Fruit fly (Drosophila melanogaster) whole organism, pupa: ENCODE data around the gene Gr28a.

ENCODE experiments used
- CG10348 ChIP-seq: fragments of 200-800 bp; sonication (Bioruptor generic); IDR thresholded peaks from 2 replicates; pipeline ENCODE4 v1.3.6; 2022; ENCODE audit warnings: missing biosample characterization, missing genetic modification characterization
- CG12605 ChIP-seq: fragments of 200-800 bp; sonication (Bioruptor generic); IDR thresholded peaks from 2 replicates; pipeline ENCODE4 v1.3.6; 2022; ENCODE audit warnings: missing biosample characterization, missing genetic modification characterization
- CG13204 ChIP-seq: fragments of 200-800 bp; sonication (Bioruptor generic); optimal IDR thresholded peaks from 2 replicates; lab custom pipeline; 2018; ENCODE audit warnings: missing biosample characterization, mild to moderate bottlenecking, missing genetic modification characterization, moderate library complexity
- CG14655 ChIP-seq: fragments of 200-800 bp; sonication (Bioruptor generic); optimal IDR thresholded peaks from 3 replicates; lab custom pipeline; 2017; ENCODE audit warnings: mild to moderate bottlenecking, missing biosample characterization, missing genetic modification reagents, missing genetic modification characterization
- CG15710 ChIP-seq: fragments of 200-800 bp; sonication (Bioruptor generic); optimal IDR thresholded peaks from 2 replicates; lab custom pipeline; 2018; ENCODE audit warnings: missing biosample characterization, mild to moderate bottlenecking, missing genetic modification characterization, moderate library complexity
- CG17806 ChIP-seq: fragments of 200-800 bp; sonication (Bioruptor generic); optimal IDR thresholded peaks from 2 replicates; lab custom pipeline; 2018; ENCODE audit warnings: missing biosample characterization, mild to moderate bottlenecking, missing genetic modification characterization, moderate library complexity
- CG32121 ChIP-seq: fragments of 200-800 bp; sonication (Bioruptor generic); IDR thresholded peaks from 2 replicates; pipeline ENCODE4 v1.3.6; 2022; ENCODE audit warnings: missing biosample characterization, missing genetic modification characterization
- CG34367 ChIP-seq: fragments of 200-800 bp; sonication (Bioruptor generic); optimal IDR thresholded peaks from 2 replicates; lab custom pipeline; 2018; ENCODE audit warnings: missing biosample characterization, mild to moderate bottlenecking, missing genetic modification characterization
- CG4496 ChIP-seq: fragments of 200-800 bp; sonication (Bioruptor generic); IDR thresholded peaks from 3 replicates; pipeline ENCODE4 v1.3.6; 2022; ENCODE audit warnings: missing biosample characterization, missing genetic modification characterization
- CG8159 ChIP-seq: fragments of 200-800 bp; sonication (Bioruptor generic); optimal IDR thresholded peaks from 3 replicates; lab custom pipeline; 2018; ENCODE audit warnings: missing biosample characterization, mild to moderate bottlenecking, missing genetic modification characterization, moderate library complexity
- CG8301 ChIP-seq: fragments of 200-800 bp; sonication (Bioruptor generic); optimal IDR thresholded peaks from 2 replicates; lab custom pipeline; 2018; ENCODE audit warnings: missing biosample characterization, mild to moderate bottlenecking, missing genetic modification characterization
- CG9948 ChIP-seq: fragments of 200-800 bp; sonication (Bioruptor generic); optimal IDR thresholded peaks from 2 replicates; lab custom pipeline; 2018; ENCODE audit warnings: missing biosample characterization, mild to moderate bottlenecking, missing genetic modification characterization, moderate library complexity
- D1 ChIP-seq: fragments of 200-800 bp; sonication (Bioruptor generic); optimal IDR thresholded peaks from 2 replicates; lab custom pipeline; 2018; ENCODE audit warnings: missing biosample characterization, mild to moderate bottlenecking, missing genetic modification characterization, moderate library complexity
- EcR ChIP-seq: fragments of 200-800 bp; sonication (Bioruptor generic); optimal IDR thresholded peaks from 3 replicates; lab custom pipeline; 2019; ENCODE audit warnings: missing biosample characterization, missing genetic modification characterization, mild to moderate bottlenecking, moderate library complexity, missing genetic modification reagents
- Ets98B ChIP-seq: fragments of 200-800 bp; sonication (Bioruptor generic); IDR thresholded peaks from 2 replicates; pipeline ENCODE4 v1.3.6; 2022; ENCODE audit warnings: missing biosample characterization, missing genetic modification characterization
- Pif1A ChIP-seq: fragments of 200-800 bp; sonication (Bioruptor generic); optimal IDR thresholded peaks from 3 replicates; lab custom pipeline; 2016; ENCODE audit warnings: missing biosample characterization, missing genetic modification characterization
- Pif1B ChIP-seq: fragments of 200-800 bp; sonication (Bioruptor generic); optimal IDR thresholded peaks from 3 replicates; lab custom pipeline; 2016; ENCODE audit warnings: missing biosample characterization, missing genetic modification characterization
- Snoo ChIP-seq: fragments of 200-800 bp; sonication (Bioruptor generic); optimal IDR thresholded peaks from 3 replicates; lab custom pipeline; 2017; ENCODE audit warnings: missing biosample characterization, mild to moderate bottlenecking, missing genetic modification characterization, inconsistent platforms
- fd96Ca ChIP-seq: fragments of 200-800 bp; sonication (Bioruptor generic); IDR thresholded peaks from 3 replicates; pipeline ENCODE4 v1.3.6; 2022; ENCODE audit warnings: missing biosample characterization, missing genetic modification characterization
- gl ChIP-seq: fragments of 200-800 bp; sonication (Bioruptor generic); optimal IDR thresholded peaks from 2 replicates; lab custom pipeline; 2018; ENCODE audit warnings: missing biosample characterization, mild to moderate bottlenecking, missing genetic modification characterization
- rn ChIP-seq: fragments of 200-800 bp; sonication (Bioruptor generic); IDR thresholded peaks from 2 replicates; pipeline ENCODE4 v1.3.6; 2022; ENCODE audit warnings: missing biosample characterization, missing genetic modification characterization

The Gr28a gene

dm6 chr2L:7420305-7421287 lies 33.4 kb downstream of the Gr28a start:
- TF ChIP-seq CG14655 (GFP tag; lab: Kevin White, UChicago) (peak; percentile 81), CG10348 (no peak), CG8301 (tag; lab: Kevin White, UChicago) (peak; percentile 68), CG34367 (tag; lab: Kevin White, UChicago) (peak; percentile 76), CG4496 (GFP tag; lab: Robert Waterston, UW) (no peak; the same call in 2 of the 3 replicates), CG12605 (GFP tag; lab: Robert Waterston, UW) (peak; percentile 57), CG32121 (GFP tag; lab: Robert Waterston, UW) (peak; percentile 64), Pif1B (GFP tag; lab: Kevin White, UChicago) (peak; percentile 74), fd96Ca (GFP tag; lab: Robert Waterston, UW) (peak; percentile 88), CG13204 (GFP tag; lab: Kevin White, UChicago) (peak; percentile 77), Snoo (tag; lab: Kevin White, UChicago) (peak; percentile 68), Ets98B (GFP tag; lab: Robert Waterston, UW) (peak; percentile 64), CG15710 (tag; lab: Kevin White, UChicago) (peak; percentile 96), rn (GFP tag; lab: Robert Waterston, UW) (peak; percentile 76), CG8159 (tag; lab: Kevin White, UChicago) (peak; percentile 92), D1 (tag; lab: Kevin White, UChicago) (peak; percentile 38), Pif1A (GFP tag; lab: Kevin White, UChicago) (peak; percentile 86), CG17806 (peak; percentile 84), CG9948 (tag; lab: Kevin White, UChicago) (peak; percentile 78), gl (tag; lab: Kevin White, UChicago) (peak; percentile 63), EcR (GFP tag; lab: Kevin White, UChicago) (peak; percentile 90)
- TF ChIP-seq, all 21 proteins: peak for 19

dm6 chr2L:7419408-7420304 lies 34.4 kb downstream of the Gr28a start:
- TF ChIP-seq CG34367 (tag; lab: Kevin White, UChicago) (peak; percentile 59), CG10348 (no peak), CG32121 (GFP tag; lab: Robert Waterston, UW) (peak; percentile 28; the same call in 1 of the 2 replicates), CG8159 (tag; lab: Kevin White, UChicago) (peak; percentile 82), CG8301 (tag; lab: Kevin White, UChicago) (peak; percentile 45), CG13204 (GFP tag; lab: Kevin White, UChicago) (peak; percentile 23), CG14655 (GFP tag; lab: Kevin White, UChicago) (peak; percentile 58), CG17806 (peak; percentile 65), Pif1B (GFP tag; lab: Kevin White, UChicago) (peak; percentile 39), Ets98B (GFP tag; lab: Robert Waterston, UW) (no peak), CG4496 (GFP tag; lab: Robert Waterston, UW) (no peak), rn (GFP tag; lab: Robert Waterston, UW) (no peak), CG9948 (tag; lab: Kevin White, UChicago) (peak; percentile 74), Snoo (tag; lab: Kevin White, UChicago) (peak; percentile 57), fd96Ca (GFP tag; lab: Robert Waterston, UW) (no peak; the same call in 2 of the 3 replicates), D1 (tag; lab: Kevin White, UChicago) (no peak), CG12605 (GFP tag; lab: Robert Waterston, UW) (peak; percentile 38; the same call in 1 of the 2 replicates), CG15710 (tag; lab: Kevin White, UChicago) (peak; percentile 81), Pif1A (GFP tag; lab: Kevin White, UChicago) (peak; percentile 55), gl (tag; lab: Kevin White, UChicago) (no peak), EcR (GFP tag; lab: Kevin White, UChicago) (peak; percentile 97)

DNA sequence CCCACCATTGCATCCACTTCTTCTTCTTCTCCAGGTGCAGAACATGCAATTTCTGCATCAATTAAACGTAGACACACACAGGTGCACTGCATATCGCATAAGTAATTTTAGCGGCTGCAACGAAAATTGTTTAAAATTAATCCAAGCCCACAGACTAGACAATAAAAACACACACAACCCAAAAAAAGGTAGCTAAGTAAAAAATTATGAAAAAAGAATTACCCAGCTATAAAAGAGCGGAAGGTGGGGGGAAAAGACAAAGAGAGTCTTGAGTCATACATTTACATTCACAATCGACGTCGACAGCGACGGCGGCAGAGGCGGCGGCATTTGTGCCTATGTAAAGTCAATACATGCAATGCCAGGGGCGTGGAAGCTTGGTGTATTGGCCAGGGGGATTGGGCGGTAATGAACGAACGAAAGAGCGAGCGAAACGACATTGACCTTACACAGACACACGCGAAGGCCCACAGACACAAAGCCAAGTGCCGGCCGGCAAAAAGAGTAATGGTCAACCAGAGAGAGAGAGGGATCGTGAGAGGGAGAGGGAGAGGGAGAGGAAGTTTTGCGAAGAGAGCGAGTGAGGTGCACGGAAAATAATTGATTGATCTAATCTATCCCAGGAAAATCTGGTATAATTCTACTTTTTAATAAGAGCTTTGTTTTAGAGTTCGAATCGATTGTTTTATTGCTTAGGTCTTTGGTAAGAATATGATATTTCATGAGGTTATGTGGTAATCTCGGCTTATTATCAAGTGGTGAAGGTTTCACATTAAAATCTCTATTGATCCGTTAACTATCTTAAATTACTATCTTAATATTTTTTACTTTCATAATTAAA lies 35.6 kb downstream of the Gr28a start:
- peak; percentile 83 for TF ChIP-seq CG9948 (tag; lab: Kevin White, UChicago)
- TF ChIP-seq CG13204 (GFP tag; lab: Kevin White, UChicago) = no peak
- peak; percentile 87 for TF ChIP-seq CG14655 (GFP tag; lab: Kevin White, UChicago)
- TF ChIP-seq fd96Ca (GFP tag; lab: Robert Waterston, UW) = no peak; the same call in 2 of the 3 replicates
- TF ChIP-seq CG17806 = peak; percentile 75
- no peak for TF ChIP-seq gl (tag; lab: Kevin White, UChicago)
- TF ChIP-seq CG32121 (GFP tag; lab: Robert Waterston, UW) = no peak
- TF ChIP-seq D1 (tag; lab: Kevin White, UChicago) = peak; percentile 5
- TF ChIP-seq Ets98B (GFP tag; lab: Robert Waterston, UW) = peak; percentile 55
- peak; percentile 83 for TF ChIP-seq CG15710 (tag; lab: Kevin White, UChicago)
- TF ChIP-seq rn (GFP tag; lab: Robert Waterston, UW) = no peak
- peak; percentile 51 for TF ChIP-seq Pif1A (GFP tag; lab: Kevin White, UChicago)
- no peak for TF ChIP-seq CG10348
- TF ChIP-seq CG34367 (tag; lab: Kevin White, UChicago) = peak; percentile 80
- no peak for TF ChIP-seq CG4496 (GFP tag; lab: Robert Waterston, UW)
- peak; percentile 77 for TF ChIP-seq Snoo (tag; lab: Kevin White, UChicago)
- peak; percentile 85 for TF ChIP-seq CG8159 (tag; lab: Kevin White, UChicago)
- peak; percentile 99 for TF ChIP-seq EcR (GFP tag; lab: Kevin White, UChicago)
- peak; percentile 69 for TF ChIP-seq Pif1B (GFP tag; lab: Kevin White, UChicago)
- TF ChIP-seq CG8301 (tag; lab: Kevin White, UChicago) = peak; percentile 75
- peak; percentile 28 for TF ChIP-seq CG12605 (GFP tag; lab: Robert Waterston, UW)
